Fruit fly (Drosophila melanogaster): ENCODE measurements around the gene CG7730.
A peak's percentile ranks its signal among the peaks of the same experiment; 100 is the strongest.

Gene CG7730

DNA sequence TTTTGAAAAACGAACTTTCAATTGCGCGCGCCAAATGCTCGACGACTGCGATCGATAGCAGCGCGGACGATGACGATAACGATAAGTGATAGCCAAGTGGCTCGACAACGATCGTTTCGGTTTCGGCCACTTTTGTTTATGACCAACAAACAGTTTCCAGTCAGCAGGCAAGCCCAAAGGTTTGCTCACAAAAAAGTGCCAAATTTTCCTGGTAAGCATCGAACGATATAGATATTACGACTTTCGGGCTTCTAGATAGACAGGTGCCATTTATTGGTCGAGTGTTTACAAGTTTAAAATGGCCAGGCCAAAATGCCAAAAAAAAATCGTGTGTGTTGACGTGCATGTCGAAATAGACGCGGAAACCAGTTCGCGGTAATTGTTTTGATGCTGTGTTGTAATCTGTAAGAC, 28.2 kb downstream of the CG7730 start, which contains the start of gene CG7724 (continued):
- TF ChIP-seq CG8924 (tag; optimal IDR thresholded peaks at IDR 0.05) (no peak), otp (GFP tag; IDR thresholded peaks at IDR 0.05) (no peak), HmgZ (tag; optimal IDR thresholded peaks at IDR 0.05) (peak; percentile 35), fd64A (GFP tag; optimal IDR thresholded peaks at IDR 0.05) (no peak), stc (GFP tag; IDR thresholded peaks at IDR 0.05) (no peak), knrl (GFP tag; IDR thresholded peaks at IDR 0.05; ENCODE audit: partially characterized antibody) (peak; percentile 45; the same call in 2 of the 3 replicates), bigmax (GFP tag; optimal IDR thresholded peaks at IDR 0.05) (no peak), CG7357 (GFP tag; IDR thresholded peaks at IDR 0.05) (no peak), CG7928 (GFP tag; optimal IDR thresholded peaks at IDR 0.05) (no peak), Lim3 (GFP tag; IDR thresholded peaks at IDR 0.05) (no peak), CG6683 (GFP tag; optimal IDR thresholded peaks at IDR 0.05) (no peak), BEAF-32 (GFP tag; optimal IDR thresholded peaks at IDR 0.05) (peak; percentile 46), Myb (GFP tag; optimal IDR thresholded peaks at IDR 0.05) (no peak), cato (GFP tag; optimal IDR thresholded peaks at IDR 0.05; ENCODE audit: borderline replicate concordance) (no peak), phol (tag; optimal IDR thresholded peaks at IDR 0.05) (no peak), CG5180 (GFP tag; optimal IDR thresholded peaks at IDR 0.05) (peak; percentile 1), CG4424 (GFP tag; optimal IDR thresholded peaks at IDR 0.05) (no peak), dm (GFP tag; optimal IDR thresholded peaks at IDR 0.05) (no peak), tgo (GFP tag; IDR thresholded peaks at IDR 0.05) (no peak), CG4820 (GFP tag; optimal IDR thresholded peaks at IDR 0.05) (no peak), CG2116 (GFP tag; optimal IDR thresholded peaks at IDR 0.05) (peak; percentile 57), Side (GFP tag; optimal IDR thresholded peaks at IDR 0.05) (no peak), CG6689 (GFP tag; IDR thresholded peaks at IDR 0.05) (no peak), CG30020 (tag; optimal IDR thresholded peaks at IDR 0.05) (no peak), Dref (GFP tag; IDR thresholded peaks at IDR 0.05) (peak; percentile 85), ac (GFP tag; optimal IDR thresholded peaks at IDR 0.05) (no peak)

DNA sequence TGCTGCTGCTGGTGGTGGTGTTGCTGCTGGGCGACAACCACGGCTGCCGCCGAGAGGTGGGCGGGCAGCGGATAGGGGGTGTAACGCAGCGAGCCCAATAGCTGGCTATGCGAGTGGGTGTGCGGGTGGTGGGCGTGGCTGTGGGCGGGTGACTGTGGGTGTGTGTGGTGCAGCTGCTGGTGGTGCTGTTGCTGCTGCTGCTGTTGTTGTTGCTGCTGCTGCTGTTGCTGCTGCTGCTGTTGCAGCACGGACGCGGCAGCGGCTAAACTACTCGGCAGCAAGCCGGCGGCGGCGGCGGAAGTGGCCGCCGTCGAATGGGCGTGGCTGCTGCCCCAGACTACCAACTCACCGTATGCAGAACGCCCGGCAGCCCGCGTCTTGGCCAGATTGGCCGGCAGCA, 50.0 kb downstream of the CG7730 start:
- TF ChIP-seq sc (optimal IDR thresholded peaks at IDR 0.05) (no peak), sc (GFP tag; optimal IDR thresholded peaks at IDR 0.05) (no peak), CG7963 (GFP tag; IDR thresholded peaks at IDR 0.05; ENCODE audit: partially characterized antibody) (no peak), Gsc (GFP tag; IDR thresholded peaks at IDR 0.05) (peak; percentile 18; the same call in 1 of the 2 replicates), CG11456 (GFP tag; IDR thresholded peaks at IDR 0.05) (0 out of 3 replicates have a peak, but pooled peaks have one; percentile 21)
